Worm (Caenorhabditis elegans) whole organism, midembryonic: Measurements from ENCODE around the gene pid-5.

Experiments
- klf-2 ChIP-seq: fragments of 200-800 bp; sonication (Bioruptor generic); conservative IDR thresholded peaks from 2 replicates; pipeline ENCODE4 v1.3.6; 2022; ENCODE audit warnings: missing genetic modification reagents, missing genetic modification characterization, missing compliant biosample characterization
- tab-1 ChIP-seq: fragments of 200-800 bp; sonication (Bioruptor generic); IDR thresholded peaks from 2 replicates; pipeline ENCODE4 v1.3.6; 2022; ENCODE audit warnings: missing genetic modification characterization, missing compliant biosample characterization
- ztf-23 ChIP-seq: fragments of 200-800 bp; sonication (Bioruptor generic); IDR thresholded peaks from 2 replicates; pipeline ENCODE4 v1.3.6; 2022; ENCODE audit warnings: missing genetic modification reagents, missing genetic modification characterization, missing compliant biosample characterization

DNA sequence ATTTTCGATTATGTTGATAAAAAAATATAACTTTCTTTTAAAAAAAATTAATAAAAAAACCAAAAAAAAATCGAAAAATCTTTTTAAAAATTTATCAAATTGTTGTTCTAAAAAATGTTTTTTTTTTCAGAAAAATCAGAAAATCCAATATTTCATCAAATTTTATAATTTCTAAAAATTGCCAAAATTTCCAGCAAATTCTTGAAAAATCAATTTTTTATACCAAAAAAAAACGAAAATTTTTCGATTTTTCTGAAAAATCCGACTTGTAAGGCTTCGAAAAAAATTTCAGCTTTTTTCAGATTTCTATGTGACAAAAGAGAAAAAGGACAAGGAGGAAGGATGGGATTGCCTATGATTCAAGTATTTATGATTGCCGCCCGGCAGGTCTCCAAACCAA, 28.7 kb downstream of the pid-5 start, which contains the start of gene H43I07.1:
- TF ChIP-seq tab-1 (GFP tag; lab: Robert Waterston, UW) (no peak), ztf-23 (no peak), klf-2 (GFP tag; lab: Robert Waterston, UW) (no peak)
